Worm (Caenorhabditis elegans): ENCODE measurements around the gene chil-23.

ce11 chrII:9427644-9428043 lies 40.8 kb downstream of the chil-23 start, which contains the start of gene M176.5:
- TF ChIP-seq rnt-1 (tag; optimal IDR thresholded peaks at IDR 0.05), result no peak
- no peak for TF ChIP-seq hlh-30 (tag; optimal IDR thresholded peaks at IDR 0.05; ENCODE audit: insufficient read depth)
- no peak for TF ChIP-seq elt-4 (tag; optimal IDR thresholded peaks at IDR 0.05)
- no peak for TF ChIP-seq F13H6.1 (tag; optimal IDR thresholded peaks at IDR 0.05)
- no peak for TF ChIP-seq sox-2 (GFP tag; IDR thresholded peaks at IDR 0.05)
- no peak for TF ChIP-seq T23F11.4 (GFP tag; optimal IDR thresholded peaks at IDR 0.05)
- no peak for TF ChIP-seq tbx-2 (tag; optimal IDR thresholded peaks at IDR 0.05)
- TF ChIP-seq ref-2 (tag; optimal IDR thresholded peaks at IDR 0.05), result no peak
